Fruit fly (Drosophila melanogaster): ENCODE data around the gene ss.

dm6 chr3R:16394531-16394930 lies 9.0 kb downstream of the ss start:
- TF ChIP-seq EcR (GFP tag; optimal IDR thresholded peaks at IDR 0.05) (no peak), CG8478 (optimal IDR thresholded peaks at IDR 0.05) (no peak), pan (optimal IDR thresholded peaks at IDR 0.05) (no peak)
